Worm (Caenorhabditis elegans) whole organism, L4/young adult: ENCODE results near the gene srbc-66.
"Not testable (repeated sequence)": the region's sequence is repeated elsewhere in the genome, so short reads cannot be mapped to it uniquely, and the experiment has no call there.

Source experiments
- W03F9.2 ChIP-seq: fragments of 150-350 bp; optimal IDR thresholded peaks from 2 replicates; lab custom pipeline; 2014; ENCODE audit warnings: missing biosample characterization, missing genetic modification characterization
- dao-5 ChIP-seq: sonication (generic microtip); optimal IDR thresholded peaks from 2 replicates; lab custom pipeline; 2016; ENCODE audit warnings: missing genotype, missing genetic modification characterization, moderate library complexity, missing compliant biosample characterization
- him-1 ChIP-seq: sonication (generic microtip); optimal IDR thresholded peaks from 2 replicates; lab custom pipeline; 2016; ENCODE audit warnings: missing genotype, missing genetic modification reagents, missing genetic modification characterization, missing compliant biosample characterization

Gene srbc-66

ce11 chrV:3530403-3530802, at the start of gene srbc-66:
srbc-66 (plus strand) TSS chrV:3530703.
- TF ChIP-seq him-1 (tag; lab: Kevin White, UChicago) (no peak), W03F9.2 (no peak), dao-5 (no peak)

- no peak for TF ChIP-seq him-1 (tag; lab: Kevin White, UChicago)
- no peak for TF ChIP-seq W03F9.2
- TF ChIP-seq dao-5, result no peak
Observed at ce11 chrV:3482550-3483002, 47.9 kb upstream of the srbc-66 start, which contains the start of gene lys-7. lys-7 (minus strand) TSS chrV:3482600.

ce11 chrV:3484702-3485101, 45.8 kb upstream of the srbc-66 start, which contains the start of gene srbc-33:
srbc-33 (minus strand) TSS chrV:3484802.
- TF ChIP-seq dao-5, result no peak
- no peak for TF ChIP-seq him-1 (tag; lab: Kevin White, UChicago)

- TF ChIP-seq W03F9.2 (no peak), dao-5 (no peak), him-1 (tag; lab: Kevin White, UChicago) (no peak)
Observed at ce11 chrV:3486857-3487256, 43.6 kb upstream of the srbc-66 start, which contains the start of gene srbc-32. srbc-32 (minus strand) TSS chrV:3486957.

ce11 chrV:3490435-3490834, 40.1 kb upstream of the srbc-66 start, which contains the start of gene srbc-36:
srbc-36 (minus strand) TSS chrV:3490535.
- TF ChIP-seq W03F9.2 (no peak), dao-5 (no peak), him-1 (tag; lab: Kevin White, UChicago) (no peak)

ce11 chrV:3496880-3497279, 33.6 kb upstream of the srbc-66 start, which contains the start of gene C07G3.15:
C07G3.15 (minus strand) TSS chrV:3496980.
- TF ChIP-seq him-1 (tag; lab: Kevin White, UChicago), result no peak
- no peak for TF ChIP-seq W03F9.2
- no peak for TF ChIP-seq dao-5

- no peak for TF ChIP-seq W03F9.2
- no peak for TF ChIP-seq him-1 (tag; lab: Kevin White, UChicago)
- no peak for TF ChIP-seq dao-5
Observed at ce11 chrV:3502038-3502437, 28.5 kb upstream of the srbc-66 start, which contains the start of the genes C07G3.8 and C07G3.10. C07G3.8 (minus strand) TSS chrV:3502138. C07G3.10 (plus strand) TSS chrV:3502307.

ce11 chrV:3505745-3506144, 24.8 kb upstream of the srbc-66 start:
- TF ChIP-seq W03F9.2, result no peak
- no peak for TF ChIP-seq dao-5
- no peak for TF ChIP-seq him-1 (tag; lab: Kevin White, UChicago)

ce11 chrV:3506252-3506651, 24.3 kb upstream of the srbc-66 start, which contains the start of gene ugt-64:
ugt-64 (minus strand) TSS chrV:3506352.
- TF ChIP-seq dao-5; W03F9.2; him-1 (tag; lab: Kevin White, UChicago): not testable (repeated sequence)

ce11 chrV:3507691-3508090, 22.8 kb upstream of the srbc-66 start, which contains the start of gene str-225:
str-225 (plus strand) TSS chrV:3507822.
- no peak for TF ChIP-seq him-1 (tag; lab: Kevin White, UChicago)
- no peak for TF ChIP-seq W03F9.2

- TF ChIP-seq dao-5 (no peak), him-1 (tag; lab: Kevin White, UChicago) (no peak), W03F9.2 (no peak)
Observed at ce11 chrV:3509878-3510277, 20.6 kb upstream of the srbc-66 start, which contains the start of gene str-228. str-228 (plus strand) TSS chrV:3510178.

- TF ChIP-seq dao-5 (no peak), W03F9.2 (no peak)
Observed at ce11 chrV:3512381-3512780, 18.1 kb upstream of the srbc-66 start, which contains the start of gene str-226. str-226 (plus strand) TSS chrV:3512681.

ce11 chrV:3517889-3518288, 12.6 kb upstream of the srbc-66 start, which contains the start of gene str-227:
str-227 (plus strand) TSS chrV:3518189.
- TF ChIP-seq him-1 (tag; lab: Kevin White, UChicago), result no peak
- no peak for TF ChIP-seq dao-5
- no peak for TF ChIP-seq W03F9.2

- TF ChIP-seq him-1 (tag; lab: Kevin White, UChicago) (no peak), dao-5 (no peak), W03F9.2 (no peak)
Observed at ce11 chrV:3523262-3523661, 7.2 kb upstream of the srbc-66 start, which contains the start of gene irg-1. irg-1 (plus strand) TSS chrV:3523587.

ce11 chrV:3524970-3525369, 5.5 kb upstream of the srbc-66 start, which contains the start of gene T24A6.7:
T24A6.7 (plus strand) TSS chrV:3525270.
- TF ChIP-seq him-1 (tag; lab: Kevin White, UChicago) (no peak), dao-5 (no peak)
